Fruit fly (Drosophila melanogaster) whole organism, embryonic: ENCODE measurements around the gene Tob.

Experiments used
- Aef1 ChIP-seq: fragments of 200-800 bp; sonication (Bioruptor generic); IDR thresholded peaks from 3 replicates; pipeline ENCODE4 v1.3.6; 2022; ENCODE audit warnings: missing biosample characterization, missing genetic modification characterization
- C15 ChIP-seq: fragments of 200-800 bp; sonication (Bioruptor generic); IDR thresholded peaks from 3 replicates; pipeline ENCODE4 v1.3.6; 2022; ENCODE audit warnings: missing biosample characterization, missing genetic modification characterization
- CG11456 ChIP-seq: fragments of 200-800 bp; sonication (Bioruptor generic); IDR thresholded peaks from 3 replicates; pipeline ENCODE4 v1.3.6; 2022; ENCODE audit warnings: missing biosample characterization, missing genetic modification characterization
- CG12155 ChIP-seq: fragments of 200-800 bp; sonication (Bioruptor generic); optimal IDR thresholded peaks from 3 replicates; lab custom pipeline; 2016; ENCODE audit warnings: missing biosample characterization, missing genetic modification characterization
- CG12236 ChIP-seq: fragments of 200-800 bp; sonication (Bioruptor generic); optimal IDR thresholded peaks from 2 replicates; lab custom pipeline; 2016; ENCODE audit warnings: missing biosample characterization, missing genetic modification characterization
- CG12942 ChIP-seq: fragments of 200-800 bp; sonication (Bioruptor generic); optimal IDR thresholded peaks from 3 replicates; lab custom pipeline; 2016; ENCODE audit warnings: missing biosample characterization, missing genetic modification characterization
- CG13424 ChIP-seq: fragments of 200-800 bp; sonication (Bioruptor generic); optimal IDR thresholded peaks from 2 replicates; lab custom pipeline; 2019; ENCODE audit warnings: missing biosample characterization, mild to moderate bottlenecking, missing genetic modification characterization, moderate library complexity
- CG14441 ChIP-seq: fragments of 200-800 bp; sonication (Bioruptor generic); IDR thresholded peaks from 2 replicates; pipeline ENCODE4 v1.3.6; 2022; ENCODE audit warnings: missing biosample characterization, missing genetic modification characterization
- CG14965 ChIP-seq: fragments of 200-800 bp; sonication (Bioruptor generic); optimal IDR thresholded peaks from 2 replicates; lab custom pipeline; 2016; ENCODE audit warnings: missing biosample characterization, missing genetic modification characterization, borderline replicate concordance
- CG18011 ChIP-seq: fragments of 200-800 bp; sonication (Bioruptor generic); optimal IDR thresholded peaks from 2 replicates; lab custom pipeline; 2017; ENCODE audit warnings: missing biosample characterization, missing genetic modification characterization, mild to moderate bottlenecking, moderate library complexity, missing genotype
- CG2199 ChIP-seq: fragments of 200-800 bp; sonication (Bioruptor generic); IDR thresholded peaks from 3 replicates; pipeline ENCODE4 v1.3.6; 2022; ENCODE audit warnings: missing biosample characterization, missing genetic modification characterization
- CG2712 ChIP-seq: fragments of 200-800 bp; optimal IDR thresholded peaks from 3 replicates; lab custom pipeline; 2019; ENCODE audit warnings: missing biosample characterization, mild to moderate bottlenecking, missing genetic modification characterization, moderate library complexity
- CG32772 ChIP-seq: fragments of 200-800 bp; sonication (Bioruptor generic); IDR thresholded peaks from 2 replicates; pipeline ENCODE4 v1.3.6; 2022; ENCODE audit warnings: missing biosample characterization, missing genetic modification characterization
- CG42726 ChIP-seq: fragments of 200-800 bp; sonication (Bioruptor generic); IDR thresholded peaks from 2 replicates; pipeline ENCODE4 v1.3.6; 2022; ENCODE audit warnings: missing biosample characterization, missing genetic modification characterization; ENCODE audit not compliant: partially characterized antibody
- CG6654 ChIP-seq: fragments of 200-800 bp; sonication (Bioruptor generic); optimal IDR thresholded peaks from 2 replicates; lab custom pipeline; 2017; ENCODE audit warnings: missing biosample characterization, mild to moderate bottlenecking, missing genetic modification characterization
- CG6791 ChIP-seq: fragments of 200-800 bp; sonication (Bioruptor generic); IDR thresholded peaks from 3 replicates; pipeline ENCODE4 v1.3.6; 2022; ENCODE audit warnings: missing biosample characterization, missing genetic modification characterization; ENCODE audit not compliant: partially characterized antibody
- CG7357 ChIP-seq: fragments of 200-800 bp; sonication (Bioruptor generic); IDR thresholded peaks from 3 replicates; pipeline ENCODE4 v1.3.6; 2022; ENCODE audit warnings: missing biosample characterization, missing genetic modification characterization
- CG8765 ChIP-seq: fragments of 200-800 bp; sonication (Bioruptor generic); IDR thresholded peaks from 2 replicates; pipeline ENCODE4 v1.3.6; 2022; ENCODE audit warnings: missing biosample characterization, missing genetic modification characterization
- CG8944 ChIP-seq: fragments of 200-800 bp; sonication (Bioruptor generic); optimal IDR thresholded peaks from 3 replicates; lab custom pipeline; 2016; ENCODE audit warnings: missing biosample characterization, missing genetic modification characterization
- Dek ChIP-seq: fragments of 200-800 bp; sonication (Bioruptor generic); optimal IDR thresholded peaks from 3 replicates; lab custom pipeline; 2019; ENCODE audit warnings: missing biosample characterization, mild to moderate bottlenecking, missing genetic modification characterization, moderate library complexity
- Fer3 ChIP-seq: fragments of 200-800 bp; sonication (Bioruptor generic); optimal IDR thresholded peaks from 2 replicates; lab custom pipeline; 2018; ENCODE audit warnings: missing biosample characterization, mild to moderate bottlenecking, missing genetic modification characterization, moderate library complexity
- GATAe ChIP-seq: fragments of 200-800 bp; sonication (Bioruptor generic); conservative IDR thresholded peaks from 2 replicates; pipeline ENCODE4 v1.3.6; 2022; ENCODE audit warnings: missing biosample characterization, missing genetic modification characterization
- HLH3B ChIP-seq: fragments of 200-800 bp; sonication (Bioruptor generic); IDR thresholded peaks from 2 replicates; pipeline ENCODE4 v1.3.6; 2022; ENCODE audit warnings: missing biosample characterization, missing genetic modification characterization
- Max ChIP-seq: fragments of 200-800 bp; sonication (Bioruptor generic); optimal IDR thresholded peaks from 2 replicates; lab custom pipeline; 2016; ENCODE audit warnings: missing biosample characterization, mild to moderate bottlenecking, missing genetic modification characterization
- NfI ChIP-seq: fragments of 200-800 bp; sonication (Bioruptor generic); optimal IDR thresholded peaks from 3 replicates; lab custom pipeline; 2018; ENCODE audit warnings: missing biosample characterization, mild to moderate bottlenecking, missing genetic modification characterization, moderate library complexity
- PHDP ChIP-seq: fragments of 200-800 bp; sonication (Bioruptor generic); optimal IDR thresholded peaks from 3 replicates; lab custom pipeline; 2018; ENCODE audit warnings: missing biosample characterization, mild to moderate bottlenecking, missing genetic modification characterization, moderate library complexity
- Rx ChIP-seq: fragments of 200-800 bp; sonication (Bioruptor generic); IDR thresholded peaks from 2 replicates; pipeline ENCODE4 v1.3.6; 2022; ENCODE audit warnings: missing biosample characterization, missing genetic modification characterization
- Sin3A ChIP-seq: fragments of >200 bp; optimal IDR thresholded peaks from 2 replicates; lab custom pipeline; 2018
- amos ChIP-seq: fragments of 200-800 bp; sonication (Bioruptor generic); IDR thresholded peaks from 2 replicates; pipeline ENCODE4 v1.3.6; 2022; ENCODE audit warnings: missing biosample characterization, missing genetic modification characterization; ENCODE audit not compliant: partially characterized antibody
- ato ChIP-seq: fragments of 200-800 bp; sonication (Bioruptor generic); IDR thresholded peaks from 2 replicates; pipeline ENCODE4 v1.3.6; 2022; ENCODE audit warnings: missing biosample characterization, missing genetic modification characterization; ENCODE audit not compliant: partially characterized antibody
- bab2 ChIP-seq: fragments of 200-800 bp; sonication (Bioruptor generic); optimal IDR thresholded peaks from 2 replicates; lab custom pipeline; 2016; ENCODE audit warnings: missing biosample characterization, missing genetic modification characterization
- bcd ChIP-seq: fragments of 200-800 bp; sonication (Bioruptor generic); optimal IDR thresholded peaks from 2 replicates; lab custom pipeline; 2017; ENCODE audit warnings: missing biosample characterization, mild to moderate bottlenecking, missing genetic modification characterization
- ci ChIP-seq: fragments of 200-800 bp; sonication (Bioruptor generic); IDR thresholded peaks from 3 replicates; pipeline ENCODE4 v1.3.6; 2022; ENCODE audit warnings: missing biosample characterization, missing genetic modification characterization
- crp ChIP-seq, 2 experiments: fragments of 200-800 bp; sonication (Bioruptor generic); optimal IDR thresholded peaks; 2 replicates in 1 of 2; 3 replicates in 1 of 2; lab custom pipeline; 2017; ENCODE audit warnings: missing biosample characterization in 2 of 2, missing genetic modification characterization in 2 of 2, mild to moderate bottlenecking in 1 of 2, moderate library complexity in 1 of 2
- disco-r ChIP-seq: fragments of 200-800 bp; sonication (Bioruptor generic); optimal IDR thresholded peaks from 2 replicates; lab custom pipeline; 2016; ENCODE audit warnings: missing biosample characterization, missing genetic modification characterization
- fd3F ChIP-seq: fragments of 200-800 bp; sonication (Bioruptor generic); optimal IDR thresholded peaks from 2 replicates; lab custom pipeline; 2018; ENCODE audit warnings: missing biosample characterization, mild to moderate bottlenecking, missing genetic modification characterization, moderate library complexity
- gt ChIP-seq: fragments of 200-800 bp; sonication (Bioruptor generic); IDR thresholded peaks from 2 replicates; pipeline ENCODE4 v1.3.6; 2022; ENCODE audit warnings: missing biosample characterization, missing genetic modification characterization
- jumu ChIP-seq: fragments of 200-800 bp; sonication (Bioruptor generic); optimal IDR thresholded peaks from 3 replicates; lab custom pipeline; 2016; ENCODE audit warnings: missing biosample characterization, missing genetic modification characterization
- kah ChIP-seq: fragments of 200-800 bp; sonication (Bioruptor generic); optimal IDR thresholded peaks from 2 replicates; lab custom pipeline; 2018; ENCODE audit warnings: missing biosample characterization, mild to moderate bottlenecking, missing genetic modification characterization
- lilli ChIP-seq: fragments of 200-800 bp; sonication (Bioruptor generic); optimal IDR thresholded peaks from 3 replicates; lab custom pipeline; 2016; ENCODE audit warnings: missing biosample characterization, missing genetic modification characterization
- pita ChIP-seq: fragments of 200-800 bp; sonication (Bioruptor generic); optimal IDR thresholded peaks from 2 replicates; lab custom pipeline; 2017; ENCODE audit warnings: missing biosample characterization, mild to moderate bottlenecking, missing genetic modification characterization
- prd ChIP-seq, 3 experiments: fragments of >200 bp in 2 of 3; fragments of 200-800 bp in 1 of 3; sonication (Bioruptor generic) in 1 of 3; optimal IDR thresholded peaks in 2 of 3; IDR thresholded peaks in 1 of 3; 2 replicates in 2 of 3; 3 replicates in 1 of 3; pipeline versions ENCODE4 v1.3.6 to Lab custom; 2017 to 2022; ENCODE audit warnings: missing biosample characterization in 1 of 3, missing genetic modification characterization in 1 of 3
- sd ChIP-seq: fragments of 200-800 bp; sonication (Bioruptor generic); optimal IDR thresholded peaks from 3 replicates; lab custom pipeline; 2018; ENCODE audit warnings: missing biosample characterization, mild to moderate bottlenecking, missing genetic modification characterization, moderate library complexity
- slou ChIP-seq: fragments of 200-800 bp; sonication (Bioruptor generic); optimal IDR thresholded peaks from 3 replicates; lab custom pipeline; 2016; ENCODE audit warnings: missing biosample characterization, missing genetic modification characterization
- stc ChIP-seq: fragments of 200-800 bp; sonication (Bioruptor generic); IDR thresholded peaks from 2 replicates; pipeline ENCODE4 v1.3.6; 2022; ENCODE audit warnings: missing biosample characterization, missing genetic modification characterization
- stwl ChIP-seq: fragments of 200-800 bp; sonication (Bioruptor generic); optimal IDR thresholded peaks from 3 replicates; lab custom pipeline; 2018; ENCODE audit warnings: missing biosample characterization, mild to moderate bottlenecking, missing genetic modification characterization, moderate library complexity
- tgo ChIP-seq: fragments of 200-800 bp; sonication (Bioruptor generic); IDR thresholded peaks from 3 replicates; pipeline ENCODE4 v1.3.6; 2022; ENCODE audit warnings: missing biosample characterization, missing genetic modification characterization
- tup ChIP-seq: fragments of 200-800 bp; sonication (Bioruptor generic); optimal IDR thresholded peaks from 2 replicates; lab custom pipeline; 2016; ENCODE audit warnings: missing biosample characterization, mild to moderate bottlenecking, missing genetic modification characterization, moderate library complexity
- vvl ChIP-seq: fragments of 200-800 bp; sonication (Bioruptor generic); IDR thresholded peaks from 2 replicates; pipeline ENCODE4 v1.3.6; 2022; ENCODE audit warnings: missing biosample characterization, missing genetic modification characterization
- wor ChIP-seq: fragments of 200-800 bp; sonication (Bioruptor generic); IDR thresholded peaks from 2 replicates; pipeline ENCODE4 v1.3.6; 2022; ENCODE audit warnings: missing biosample characterization, missing genetic modification characterization
- z ChIP-seq: fragments of 200-800 bp; sonication (Bioruptor generic); IDR thresholded peaks from 3 replicates; pipeline ENCODE4 v1.3.6; 2022; ENCODE audit warnings: missing biosample characterization, missing genetic modification characterization

Tob gene

dm6 chrX:16105715-16106114 lies 14.4 kb upstream of the Tob start (continued):
- TF ChIP-seq kah (GFP tag; lab: Kevin White, UChicago): no peak
- no peak for TF ChIP-seq CG7357 (GFP tag; lab: Robert Waterston, UW)
- no peak for TF ChIP-seq CG13424 (tag; lab: Kevin White, UChicago)
- TF ChIP-seq ato (GFP tag; lab: Robert Waterston, UW): 0 out of 2 replicates have a peak, but pooled peaks have one; percentile 20
- TF ChIP-seq C15: no peak
- no peak for TF ChIP-seq amos (GFP tag; lab: Robert Waterston, UW)
- no peak for TF ChIP-seq bcd
- TF ChIP-seq Sin3A (lab: Kevin White, UChicago): no peak
- peak; percentile 76 for TF ChIP-seq ci (GFP tag; lab: Robert Waterston, UW)
- TF ChIP-seq CG11456 (GFP tag; lab: Robert Waterston, UW): peak; percentile 94
- TF ChIP-seq slou (GFP tag; lab: Kevin White, UChicago): no peak
- TF ChIP-seq crp (GFP tag; optimal IDR thresholded peaks at IDR 0.05; lab: Kevin White, UChicago): no peak
- peak; percentile 52; the same call in 1 of the 2 replicates for TF ChIP-seq CG32772 (GFP tag; lab: Robert Waterston, UW)
- TF ChIP-seq fd3F: no peak
- peak; percentile 14 for TF ChIP-seq Fer3
- TF ChIP-seq gt (GFP tag; lab: Robert Waterston, UW): no peak
- TF ChIP-seq CG6791 (GFP tag; lab: Robert Waterston, UW): peak; percentile 36; the same call in 1 of the 3 replicates
- peak; percentile 60 for TF ChIP-seq lilli (GFP tag; lab: Kevin White, UChicago)
- TF ChIP-seq stc (GFP tag; lab: Robert Waterston, UW): 0 out of 2 replicates have a peak, but pooled peaks have one; percentile 25
- TF ChIP-seq CG14441 (GFP tag; lab: Robert Waterston, UW): peak; percentile 59
- TF ChIP-seq Aef1 (GFP tag; lab: Robert Waterston, UW): no peak
- TF ChIP-seq wor (GFP tag; lab: Robert Waterston, UW): no peak
- TF ChIP-seq bab2 (GFP tag; lab: Kevin White, UChicago): peak; percentile 66
- peak; percentile 31 for TF ChIP-seq stwl (tag; lab: Kevin White, UChicago)
- TF ChIP-seq CG12942 (GFP tag; lab: Kevin White, UChicago): no peak
- TF ChIP-seq CG42726 (GFP tag; lab: Robert Waterston, UW): peak; percentile 72
- peak; percentile 37 for TF ChIP-seq pita (GFP tag; lab: Kevin White, UChicago)
- 0 out of 2 replicates have a peak, but pooled peaks have one; percentile 22 for TF ChIP-seq HLH3B (GFP tag; lab: Robert Waterston, UW)
- TF ChIP-seq CG18011: no peak
- TF ChIP-seq vvl (GFP tag; lab: Robert Waterston, UW): peak; percentile 66
- TF ChIP-seq sd: peak; percentile 5
- TF ChIP-seq z (GFP tag; lab: Robert Waterston, UW): no peak
- TF ChIP-seq GATAe (GFP tag; lab: Robert Waterston, UW): no peak
- no peak for TF ChIP-seq prd (optimal IDR thresholded peaks at IDR 0.05; lab: Kevin White, UChicago)
- TF ChIP-seq prd (GFP tag; IDR thresholded peaks at IDR 0.05; lab: Robert Waterston, UW): peak; percentile 51; the same call in 2 of the 3 replicates
- TF ChIP-seq tgo: peak; percentile 40
- TF ChIP-seq CG6654 (GFP tag; lab: Kevin White, UChicago): no peak
- peak; percentile 59 for TF ChIP-seq disco-r
- no peak for TF ChIP-seq PHDP (tag; lab: Kevin White, UChicago)
- TF ChIP-seq CG2199 (GFP tag; lab: Robert Waterston, UW): peak; percentile 50; the same call in 1 of the 3 replicates
- peak; percentile 16 for TF ChIP-seq NfI (GFP tag; lab: Kevin White, UChicago)
- TF ChIP-seq CG12236 (GFP tag; lab: Kevin White, UChicago): no peak
- TF ChIP-seq Dek: no peak
- TF ChIP-seq Rx: peak; percentile 36; the same call in 1 of the 2 replicates
- TF ChIP-seq CG12155 (GFP tag; lab: Kevin White, UChicago): no peak
- no peak for TF ChIP-seq CG2712 (tag; lab: Kevin White, UChicago)
- TF ChIP-seq CG8765 (GFP tag; lab: Robert Waterston, UW): no peak
- TF ChIP-seq jumu (GFP tag; lab: Kevin White, UChicago): peak; percentile 52
- TF ChIP-seq CG14965 (GFP tag; lab: Kevin White, UChicago): peak; percentile 58
- TF ChIP-seq Max: no peak
- no peak for TF ChIP-seq tup
- TF ChIP-seq CG8944 (GFP tag; lab: Kevin White, UChicago): no peak
